Worm (Caenorhabditis elegans): Measurements from ENCODE around the gene ZK688.5.

Gene ZK688.5

DNA sequence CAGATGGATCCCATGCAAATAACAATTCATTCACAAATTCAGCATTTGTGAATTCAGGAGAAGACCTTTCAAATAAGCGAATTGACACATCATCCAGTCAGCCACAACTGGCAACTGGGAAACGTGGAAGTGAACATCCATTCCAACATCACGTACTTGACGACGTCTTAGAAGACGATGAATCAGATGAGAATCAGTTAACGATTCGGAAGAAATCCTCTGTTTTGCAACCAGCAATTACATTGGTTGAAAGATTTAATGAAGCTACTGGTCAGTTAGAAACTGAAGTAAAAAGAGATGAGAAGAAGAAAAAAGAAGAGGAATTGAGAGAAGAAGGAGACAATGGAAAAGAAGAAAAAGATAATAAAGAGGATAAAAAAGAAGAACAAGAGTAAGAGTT, 12.0 kb upstream of the ZK688.5 start:
- TF ChIP-seq aly-2 (tag; optimal IDR thresholded peaks at IDR 0.05), result no peak
- TF ChIP-seq C04F5.9 (tag; optimal IDR thresholded peaks at IDR 0.05), result no peak
- TF ChIP-seq nhr-28 (tag; optimal IDR thresholded peaks at IDR 0.05), result no peak
- TF ChIP-seq efl-1 (optimal IDR thresholded peaks at IDR 0.05), result no peak
- no peak for TF ChIP-seq efl-1 (GFP tag; optimal IDR thresholded peaks at IDR 0.05 in 1 of 2)
- TF ChIP-seq sup-37 (GFP tag; optimal IDR thresholded peaks at IDR 0.05), result no peak
- TF ChIP-seq mab-9 (GFP tag; IDR thresholded peaks at IDR 0.05), result no peak

DNA sequence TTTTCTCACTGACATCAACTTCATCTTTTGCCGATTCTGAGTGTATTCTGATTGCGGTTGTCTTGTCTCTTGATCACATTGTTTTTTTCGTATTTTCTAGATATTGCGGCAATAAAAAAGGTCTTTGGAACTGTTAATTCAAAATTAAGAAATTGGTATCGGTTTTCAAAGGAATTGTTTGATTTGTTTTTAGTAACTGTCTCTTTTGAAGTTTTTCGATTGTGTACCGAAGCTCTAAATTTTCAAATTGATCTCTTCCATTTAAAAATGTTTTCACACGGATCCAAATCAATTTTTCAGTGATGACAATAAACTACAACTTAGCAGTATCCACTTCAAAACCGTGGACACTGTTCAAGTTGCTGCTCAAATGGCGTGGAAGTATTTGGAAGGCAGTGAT, 9.3 kb upstream of the ZK688.5 start, which contains the start of gene best-24:
Gene best-24 (plus strand): TSS at position 301 of the 400 bp plus-strand sequence.
- TF ChIP-seq efl-1 (optimal IDR thresholded peaks at IDR 0.05), result no peak
- TF ChIP-seq efl-1 (GFP tag; optimal IDR thresholded peaks at IDR 0.05 in 1 of 2), result peak in 1 of 2 experiments; percentile 87
- no peak for TF ChIP-seq nhr-77 (tag; optimal IDR thresholded peaks at IDR 0.05)
- no peak for TF ChIP-seq pqm-1 (tag; optimal IDR thresholded peaks at IDR 0.05)
- TF ChIP-seq vab-15 (tag; optimal IDR thresholded peaks at IDR 0.05), result no peak
- TF ChIP-seq blmp-1 (tag; optimal IDR thresholded peaks at IDR 0.05), result peak; percentile 23
- TF ChIP-seq lin-35 (GFP tag; optimal IDR thresholded peaks at IDR 0.05), result peak in 1 of 2 experiments; percentile 10
- no peak for TF ChIP-seq tlp-1 (tag; optimal IDR thresholded peaks at IDR 0.05)
- TF ChIP-seq unc-30 (tag; optimal IDR thresholded peaks at IDR 0.05), result no peak
- peak; percentile 18 for TF ChIP-seq snu-23 (GFP tag; optimal IDR thresholded peaks at IDR 0.05)
- TF ChIP-seq zip-4 (GFP tag; optimal IDR thresholded peaks at IDR 0.05), result no peak
- peak; percentile 17 for TF ChIP-seq lin-14 (GFP tag; optimal IDR thresholded peaks at IDR 0.05)
- no peak for TF ChIP-seq lin-13 (GFP tag; optimal IDR thresholded peaks at IDR 0.05)
- no peak for TF ChIP-seq egl-13 (tag; optimal IDR thresholded peaks at IDR 0.05)
- no peak for TF ChIP-seq aha-1 (tag; optimal IDR thresholded peaks at IDR 0.05)
- TF ChIP-seq ceh-90 (tag; optimal IDR thresholded peaks at IDR 0.05), result no peak

DNA sequence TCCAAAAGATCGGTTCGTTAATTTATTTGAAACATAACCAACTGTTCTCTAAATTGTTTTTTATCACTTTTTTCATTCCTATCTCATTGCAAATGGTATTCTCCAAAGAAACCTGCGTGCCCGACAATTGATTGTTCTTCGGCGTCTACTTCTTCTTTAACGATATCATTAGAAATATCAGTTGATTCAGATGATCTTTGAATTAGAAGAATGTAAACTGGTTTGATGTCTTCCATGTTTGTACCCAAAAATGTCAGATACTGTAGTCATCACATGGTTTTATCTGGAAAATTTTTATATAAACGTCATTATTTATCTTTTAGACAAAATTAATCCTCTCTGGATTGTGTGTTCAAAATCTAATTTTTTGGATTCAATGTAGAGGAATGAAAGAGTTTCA, 6.3 kb upstream of the ZK688.5 start:
- no peak for TF ChIP-seq alr-1 (tag; optimal IDR thresholded peaks at IDR 0.05; ENCODE audit: borderline replicate concordance)
- peak; percentile 80 for TF ChIP-seq nhr-19 (GFP tag; conservative IDR thresholded peaks at IDR 0.05)
- TF ChIP-seq zip-4 (GFP tag; optimal IDR thresholded peaks at IDR 0.05), result no peak
- peak in 1 of 3 experiments; percentile 9 for TF ChIP-seq dpl-1 (GFP tag; optimal IDR thresholded peaks at IDR 0.05)
- TF ChIP-seq unc-86 (tag; optimal IDR thresholded peaks at IDR 0.05), result no peak
- TF ChIP-seq fkh-10 (GFP tag; optimal IDR thresholded peaks at IDR 0.05), result no peak
- TF ChIP-seq nhr-90 (tag; optimal IDR thresholded peaks at IDR 0.05; ENCODE audit: poor library complexity), result peak; percentile 71
- TF ChIP-seq snu-23 (GFP tag; optimal IDR thresholded peaks at IDR 0.05), result peak; percentile 58
- no peak for TF ChIP-seq efl-1 (optimal IDR thresholded peaks at IDR 0.05)
- peak in 1 of 2 experiments; percentile 87 for TF ChIP-seq efl-1 (GFP tag; optimal IDR thresholded peaks at IDR 0.05 in 1 of 2)
- peak; percentile 22 for TF ChIP-seq C16A3.4 (tag; optimal IDR thresholded peaks at IDR 0.05)
- peak; percentile 95 for TF ChIP-seq nhr-85 (tag)
- TF ChIP-seq ceh-63 (GFP tag; optimal IDR thresholded peaks at IDR 0.05), result no peak
- peak; percentile 83 for TF ChIP-seq grh-1 (GFP tag; IDR thresholded peaks at IDR 0.05)
- TF ChIP-seq ceh-88 (GFP tag; IDR thresholded peaks at IDR 0.05), result no peak
- peak; percentile 1 for TF ChIP-seq nhr-237 (tag; optimal IDR thresholded peaks at IDR 0.05)
- TF ChIP-seq ets-5 (GFP tag; IDR thresholded peaks at IDR 0.05), result no peak
- no peak for TF ChIP-seq mef-2 (tag; optimal IDR thresholded peaks at IDR 0.05)
- no peak for TF ChIP-seq jun-1 (tag; optimal IDR thresholded peaks at IDR 0.05)
- peak; percentile 62 for TF ChIP-seq tbx-2 (tag; optimal IDR thresholded peaks at IDR 0.05)
- TF ChIP-seq nhr-20 (tag; optimal IDR thresholded peaks at IDR 0.05), result peak; percentile 81
- no peak for TF ChIP-seq hpl-2 (GFP tag; optimal IDR thresholded peaks at IDR 0.05)
- TF ChIP-seq lsy-2 (tag; optimal IDR thresholded peaks at IDR 0.05), result peak; percentile 25 to 88
- no peak for TF ChIP-seq nhr-76 (tag; optimal IDR thresholded peaks at IDR 0.05)
- TF ChIP-seq nhr-47 (tag; optimal IDR thresholded peaks at IDR 0.05), result peak; percentile 36
- TF ChIP-seq nhr-71 (tag; optimal IDR thresholded peaks at IDR 0.05), result peak; percentile 75
- peak in 5 of 6 experiments; percentile 27 to 85 (median 48) for TF ChIP-seq elt-3 (tag; optimal IDR thresholded peaks at IDR 0.05)
- peak in 1 of 2 experiments; percentile 49 for TF ChIP-seq lin-35 (GFP tag; optimal IDR thresholded peaks at IDR 0.05)
- no peak for TF ChIP-seq fos-1 (tag; optimal IDR thresholded peaks at IDR 0.05)
- TF ChIP-seq blmp-1 (tag; optimal IDR thresholded peaks at IDR 0.05), result peak; percentile 55
- TF ChIP-seq lin-14 (GFP tag; optimal IDR thresholded peaks at IDR 0.05), result peak; percentile 57

All from whole organism, L1 larva.